Worm (Caenorhabditis elegans) whole organism, L4 larva: ENCODE measurements around the gene C49F8.14.

ENCODE experiments used
- F10B5.3 ChIP-seq: sonication (generic microtip); optimal IDR thresholded peaks from 2 replicates; lab custom pipeline; 2016; ENCODE audit warnings: mild to moderate bottlenecking, missing genetic modification characterization, missing compliant biosample characterization
- F26F4.8 ChIP-seq: fragments of 200-800 bp; sonication (Bioruptor generic); conservative IDR thresholded peaks from 2 replicates; pipeline ENCODE4 v1.3.6; 2022; ENCODE audit warnings: missing genetic modification characterization, missing compliant biosample characterization
- F37D6.2 ChIP-seq: sonication (generic microtip); optimal IDR thresholded peaks from 2 replicates; lab custom pipeline; 2016; ENCODE audit warnings: mild to moderate bottlenecking, missing genetic modification characterization, missing compliant biosample characterization
- F49E8.2 ChIP-seq: sonication (generic microtip); optimal IDR thresholded peaks from 2 replicates; lab custom pipeline; 2016; ENCODE audit warnings: missing compliant biosample characterization, mild to moderate bottlenecking, missing genetic modification characterization, borderline replicate concordance
- T20F7.1 ChIP-seq: fragments of 200-800 bp; sonication (Bioruptor generic); optimal IDR thresholded peaks from 2 replicates; lab custom pipeline; 2018; ENCODE audit warnings: mild to moderate bottlenecking, missing genetic modification characterization, missing compliant biosample characterization
- Y5F2A.4 ChIP-seq: fragments of 200-800 bp; sonication (Bioruptor generic); optimal IDR thresholded peaks from 2 replicates; lab custom pipeline; 2018; ENCODE audit warnings: mild to moderate bottlenecking, missing genetic modification characterization, missing compliant biosample characterization
- Y75B8A.6 ChIP-seq: fragments of 200-800 bp; sonication (Bioruptor generic); IDR thresholded peaks from 2 replicates; pipeline ENCODE4 v1.3.6; 2022; ENCODE audit warnings: missing genetic modification reagents, missing genetic modification characterization, missing compliant biosample characterization
- aha-1 ChIP-seq: fragments of 150-350 bp; peaks from one replicate; lab custom pipeline; 2014; ENCODE audit warnings: missing biosample characterization, missing genetic modification characterization
- ceh-32 ChIP-seq: sonication (generic microtip); optimal IDR thresholded peaks from 2 replicates; lab custom pipeline; 2016; ENCODE audit warnings: mild to moderate bottlenecking, missing genetic modification characterization, missing compliant biosample characterization; ENCODE audit not compliant: poor library complexity
- ceh-62 ChIP-seq: sonication (generic microtip); optimal IDR thresholded peaks from 2 replicates; lab custom pipeline; 2017; ENCODE audit warnings: missing biosample characterization, missing genetic modification characterization
- ces-1 ChIP-seq: fragments of 150-350 bp; sonication (generic microtip); optimal IDR thresholded peaks from 4 replicates; lab custom pipeline; 2014; ENCODE audit warnings: missing biosample characterization, missing genetic modification reagents, missing genetic modification characterization
- daf-16 ChIP-seq, 3 experiments: sonication (generic microtip); optimal IDR thresholded peaks; 2 replicates each; lab custom pipeline; 2016 to 2017; ENCODE audit warnings: missing genetic modification characterization in 3 of 3, missing genetic modification reagents in 3 of 3, mild to moderate bottlenecking in 2 of 3, missing compliant biosample characterization in 2 of 3, missing biosample characterization in 1 of 3, moderate library complexity in 1 of 3
- daf-8 ChIP-seq: fragments of 200-800 bp; sonication (Bioruptor generic); IDR thresholded peaks from 2 replicates; pipeline ENCODE4 v1.3.6; 2022; ENCODE audit warnings: missing genetic modification characterization, missing compliant biosample characterization
- dmd-6 ChIP-seq: fragments of 200-800 bp; sonication (Bioruptor generic); IDR thresholded peaks from 2 replicates; pipeline ENCODE4 v1.3.6; 2022; ENCODE audit warnings: missing genetic modification reagents, missing genetic modification characterization, missing compliant biosample characterization
- dve-1 ChIP-seq: sonication (generic microtip); optimal IDR thresholded peaks from 2 replicates; lab custom pipeline; 2017; ENCODE audit warnings: antibody characterized with exemption, mild to moderate bottlenecking, missing genetic modification characterization, missing compliant biosample characterization; ENCODE audit not compliant: insufficient read depth
- fkh-10 ChIP-seq: fragments of 150-350 bp; optimal IDR thresholded peaks from 2 replicates; lab custom pipeline; 2014; ENCODE audit warnings: missing biosample characterization, missing genetic modification reagents, missing genetic modification characterization
- hif-1 ChIP-seq, 2 experiments: sonication (generic microtip); optimal IDR thresholded peaks; 2 replicates each; lab custom pipeline; 2016 to 2017; ENCODE audit warnings: missing compliant biosample characterization in 2 of 2, missing genetic modification characterization in 2 of 2, missing genetic modification reagents in 2 of 2, missing genotype in 2 of 2, mild to moderate bottlenecking in 1 of 2
- hlh-11 ChIP-seq: fragments of 200-800 bp; sonication (Bioruptor generic); optimal IDR thresholded peaks from 2 replicates; lab custom pipeline; 2018; ENCODE audit warnings: mild to moderate bottlenecking, missing genetic modification characterization, missing compliant biosample characterization
- hlh-30 ChIP-seq: sonication (generic microtip); optimal IDR thresholded peaks from 2 replicates; lab custom pipeline; 2017; ENCODE audit warnings: antibody characterized with exemption, mild to moderate bottlenecking, missing genetic modification characterization, missing compliant biosample characterization; ENCODE audit not compliant: insufficient read depth
- jun-1 ChIP-seq: fragments of 150-350 bp; optimal IDR thresholded peaks from 2 replicates; lab custom pipeline; 2014; ENCODE audit warnings: missing biosample characterization, missing genetic modification reagents, missing genetic modification characterization
- lin-1 ChIP-seq: fragments of 200-800 bp; sonication (Bioruptor generic); IDR thresholded peaks from 2 replicates; pipeline ENCODE4 v1.3.6; 2022; ENCODE audit warnings: missing genetic modification reagents, missing genetic modification characterization, missing compliant biosample characterization
- lin-29 ChIP-seq: fragments of 200-800 bp; sonication (Bioruptor generic); IDR thresholded peaks from 2 replicates; pipeline ENCODE4 v1.3.6; 2022; ENCODE audit warnings: missing genetic modification reagents, missing genetic modification characterization, missing compliant biosample characterization
- lir-3 ChIP-seq: sonication (generic microtip); optimal IDR thresholded peaks from 2 replicates; lab custom pipeline; 2016; ENCODE audit warnings: mild to moderate bottlenecking, missing genetic modification characterization, missing compliant biosample characterization
- lsy-2 ChIP-seq, 2 experiments: fragments of 150-350 bp in 1 of 2; sonication (generic microtip) in 1 of 2; optimal IDR thresholded peaks; 2 replicates each; lab custom pipeline; 2014 to 2017; ENCODE audit warnings: missing biosample characterization in 2 of 2, missing genetic modification characterization in 2 of 2
- mdl-1 ChIP-seq, 2 experiments: fragments of 150-350 bp in 1 of 2; sonication (generic microtip) in 1 of 2; optimal IDR thresholded peaks; 2 replicates each; lab custom pipeline; 2014 to 2017; ENCODE audit warnings: missing biosample characterization in 2 of 2, missing genetic modification characterization in 2 of 2
- mep-1 ChIP-seq: fragments of 150-350 bp; sonication (generic microtip); optimal IDR thresholded peaks from 3 replicates; lab custom pipeline; 2014; ENCODE audit warnings: missing biosample characterization, missing genetic modification characterization
- mes-2 ChIP-seq: sonication (generic microtip); optimal IDR thresholded peaks from 2 replicates; lab custom pipeline; 2016; ENCODE audit warnings: missing genotype, mild to moderate bottlenecking, missing genetic modification characterization, missing compliant biosample characterization; ENCODE audit not compliant: poor library complexity, severe bottlenecking
- nhr-10 ChIP-seq: fragments of 150-350 bp; optimal IDR thresholded peaks from 2 replicates; lab custom pipeline; 2014; ENCODE audit warnings: missing biosample characterization, missing genetic modification characterization
- nhr-102 ChIP-seq: sonication (generic microtip); optimal IDR thresholded peaks from 2 replicates; lab custom pipeline; 2016; ENCODE audit warnings: mild to moderate bottlenecking, missing genetic modification characterization, moderate library complexity, missing compliant biosample characterization
- nhr-11 ChIP-seq: fragments of 150-350 bp; optimal IDR thresholded peaks from 2 replicates; lab custom pipeline; 2014; ENCODE audit warnings: missing biosample characterization, missing genetic modification characterization
- nhr-111 ChIP-seq: fragments of 200-800 bp; sonication (Bioruptor generic); optimal IDR thresholded peaks from 2 replicates; lab custom pipeline; 2018; ENCODE audit warnings: mild to moderate bottlenecking, missing genetic modification characterization, missing compliant biosample characterization
- nhr-28 ChIP-seq: fragments of 150-350 bp; optimal IDR thresholded peaks from 2 replicates; lab custom pipeline; 2014; ENCODE audit warnings: missing biosample characterization, missing genetic modification characterization
- nhr-48 ChIP-seq: sonication (generic microtip); optimal IDR thresholded peaks from 2 replicates; lab custom pipeline; 2016; ENCODE audit warnings: mild to moderate bottlenecking, missing genetic modification characterization, missing compliant biosample characterization
- nhr-77 ChIP-seq: fragments of 150-350 bp; optimal IDR thresholded peaks from 2 replicates; lab custom pipeline; 2014; ENCODE audit warnings: missing biosample characterization, missing genetic modification characterization
- php-3 ChIP-seq: fragments of 200-800 bp; sonication (Bioruptor generic); IDR thresholded peaks from 2 replicates; pipeline ENCODE4 v1.3.6; 2022; ENCODE audit warnings: missing genetic modification reagents, missing genetic modification characterization, missing compliant biosample characterization
- pqm-1 ChIP-seq: sonication (generic microtip); optimal IDR thresholded peaks from 2 replicates; lab custom pipeline; 2017; ENCODE audit warnings: missing biosample characterization, missing genetic modification characterization
- skn-1 ChIP-seq: fragments of 150-350 bp; optimal IDR thresholded peaks from 2 replicates; lab custom pipeline; 2014; ENCODE audit warnings: missing biosample characterization, missing genetic modification characterization
- snpc-1.2 ChIP-seq: fragments of 200-800 bp; sonication (Bioruptor generic); IDR thresholded peaks from 2 replicates; pipeline ENCODE4 v1.3.6; 2022; ENCODE audit warnings: missing genetic modification reagents, missing genetic modification characterization, missing compliant biosample characterization
- spr-3 ChIP-seq: fragments of 200-800 bp; sonication (Bioruptor generic); optimal IDR thresholded peaks from 2 replicates; lab custom pipeline; 2018; ENCODE audit warnings: mild to moderate bottlenecking, missing genetic modification characterization, missing compliant biosample characterization
- tra-1 ChIP-seq: fragments of 200-800 bp; sonication (Bioruptor generic); IDR thresholded peaks from 2 replicates; pipeline ENCODE4 v1.3.6; 2022; ENCODE audit warnings: missing genetic modification reagents, missing genetic modification characterization, missing compliant biosample characterization
- unc-62 ChIP-seq, 3 experiments: fragments of 150-350 bp in 1 of 3; sonication (generic microtip); optimal IDR thresholded peaks in 2 of 3; peaks in 1 of 3; 1 replicate in 1 of 3; 2 replicates in 2 of 3; lab custom pipeline; 2014 to 2017; ENCODE audit warnings: missing biosample characterization in 3 of 3, missing genetic modification characterization in 3 of 3, missing genetic modification reagents in 3 of 3, missing genotype in 1 of 3
- vab-7 ChIP-seq: fragments of 200-800 bp; sonication (Bioruptor generic); IDR thresholded peaks from 2 replicates; pipeline ENCODE4 v1.3.6; 2022; ENCODE audit warnings: missing genetic modification reagents, missing genetic modification characterization, missing compliant biosample characterization
- ztf-11 ChIP-seq: fragments of 150-350 bp; optimal IDR thresholded peaks from 2 replicates; lab custom pipeline; 2014; ENCODE audit warnings: missing biosample characterization, missing genetic modification characterization

The C49F8.14 gene

ce11 chrX:13419884-13420339 is 43.2 kb upstream of the C49F8.14 start, which contains the start of gene C29F7.3 (continued):
- TF ChIP-seq snpc-1.2 (GFP tag; lab: Robert Waterston, UW), result no peak
- TF ChIP-seq nhr-48 (tag; lab: Kevin White, UChicago), result peak; percentile 61
- no peak for TF ChIP-seq Y5F2A.4
- TF ChIP-seq F10B5.3 (tag; lab: Kevin White, UChicago), result no peak

- TF ChIP-seq aha-1 (tag; lab: Kevin White, UChicago), result peak; percentile 93
- TF ChIP-seq daf-16 (GFP tag; optimal IDR thresholded peaks at IDR 0.05; lab: Kevin White, UChicago), result no peak
- no peak for TF ChIP-seq daf-16 (tag; optimal IDR thresholded peaks at IDR 0.05; lab: Kevin White, UChicago)
Measured at ce11 chrX:13417479-13417878, 40.7 kb upstream of the C49F8.14 start.

- TF ChIP-seq mep-1 (tag; lab: Kevin White, UChicago) (peak; percentile 27), nhr-102 (tag; lab: Kevin White, UChicago) (peak; percentile 1), nhr-48 (tag; lab: Kevin White, UChicago) (peak; percentile 31), dve-1 (tag; lab: Kevin White, UChicago) (peak; percentile 84), fkh-10 (GFP tag; lab: Kevin White, UChicago) (no peak), nhr-11 (tag; lab: Kevin White, UChicago) (no peak), hlh-11 (tag; lab: Kevin White, UChicago) (peak; percentile 53), vab-7 (GFP tag; lab: Robert Waterston, UW) (no peak), spr-3 (no peak), ces-1 (GFP tag; lab: Kevin White, UChicago) (no peak), hlh-30 (tag; lab: Kevin White, UChicago) (peak; percentile 10), lin-29 (GFP tag; lab: Robert Waterston, UW) (no peak), pqm-1 (tag; lab: Kevin White, UChicago) (peak; percentile 47), nhr-77 (peak; percentile 87), dmd-6 (GFP tag; lab: Robert Waterston, UW) (peak; percentile 48; the same call in 1 of the 2 replicates), nhr-28 (tag; lab: Kevin White, UChicago) (peak; percentile 97), php-3 (GFP tag; lab: Robert Waterston, UW) (0 out of 2 replicates have a peak, but pooled peaks have one; percentile 33), hif-1 (tag; optimal IDR thresholded peaks at IDR 0.05; lab: Kevin White, UChicago) (peak in 1 of 2 experiments; percentile 28), daf-16 (GFP tag; optimal IDR thresholded peaks at IDR 0.05; lab: Kevin White, UChicago) (peak in 1 of 2 experiments; percentile 2), daf-16 (tag; optimal IDR thresholded peaks at IDR 0.05; lab: Kevin White, UChicago) (peak; percentile 91), unc-62 (GFP tag; optimal IDR thresholded peaks at IDR 0.05 in 1 of 2; lab: Kevin White, UChicago) (peak in 1 of 2 experiments; percentile 61), unc-62 (tag; optimal IDR thresholded peaks at IDR 0.05; lab: Kevin White, UChicago) (no peak)
Measured at ce11 chrX:13415722-13416121, 39.0 kb upstream of the C49F8.14 start, which contains the start of gene C29F7.2. TSS of gene C29F7.2 (plus strand) at chrX:13416078.

ce11 chrX:13414974-13415373 is 38.2 kb upstream of the C49F8.14 start:
- peak in 1 of 2 experiments; percentile 13 for TF ChIP-seq mdl-1 (tag; optimal IDR thresholded peaks at IDR 0.05; lab: Kevin White, UChicago)
- TF ChIP-seq lin-1 (GFP tag; lab: Robert Waterston, UW), result peak; percentile 59; the same call in 1 of the 2 replicates
- no peak for TF ChIP-seq Y75B8A.6 (GFP tag; lab: Robert Waterston, UW)
- TF ChIP-seq ceh-62 (tag; lab: Kevin White, UChicago), result no peak
- TF ChIP-seq jun-1, result no peak
- peak; percentile 70 for TF ChIP-seq mes-2 (tag; lab: Kevin White, UChicago)
- TF ChIP-seq vab-7 (GFP tag; lab: Robert Waterston, UW), result peak; percentile 90
- TF ChIP-seq F49E8.2, result no peak
- TF ChIP-seq nhr-111 (GFP tag; lab: Kevin White, UChicago), result no peak
- TF ChIP-seq T20F7.1 (GFP tag; lab: Kevin White, UChicago), result no peak
- TF ChIP-seq F26F4.8 (GFP tag; lab: Robert Waterston, UW), result no peak
- TF ChIP-seq lsy-2 (tag; optimal IDR thresholded peaks at IDR 0.05; lab: Kevin White, UChicago), result peak in 1 of 2 experiments; percentile 43
- no peak for TF ChIP-seq F37D6.2 (tag; lab: Kevin White, UChicago)
- peak; percentile 21 for TF ChIP-seq lir-3 (tag; lab: Kevin White, UChicago)
- TF ChIP-seq skn-1 (tag; lab: Kevin White, UChicago), result no peak
- TF ChIP-seq tra-1 (GFP tag; lab: Robert Waterston, UW), result peak; percentile 76
- TF ChIP-seq hlh-11 (tag; lab: Kevin White, UChicago), result peak; percentile 58
- TF ChIP-seq hlh-30 (tag; lab: Kevin White, UChicago), result peak; percentile 25
- no peak for TF ChIP-seq ceh-32 (tag; lab: Kevin White, UChicago)
- no peak for TF ChIP-seq ztf-11
- peak; percentile 53; the same call in 1 of the 2 replicates for TF ChIP-seq daf-8 (GFP tag; lab: Robert Waterston, UW)
- TF ChIP-seq nhr-10, result no peak
